Worm (Caenorhabditis elegans) whole organism, L4 larva: ENCODE measurements around the gene npax-4.

ENCODE experiments used
- Y105C5A.15 ChIP-seq: fragments of 200-800 bp; sonication (Bioruptor generic); IDR thresholded peaks from 2 replicates; pipeline ENCODE4 v1.3.6; 2022; ENCODE audit warnings: missing genetic modification characterization, missing compliant biosample characterization
- ZK337.2 ChIP-seq: fragments of 200-800 bp; sonication (Bioruptor generic); IDR thresholded peaks from 2 replicates; pipeline ENCODE4 v1.3.6; 2022; ENCODE audit warnings: missing genetic modification reagents, missing genetic modification characterization, missing compliant biosample characterization
- ZK546.5 ChIP-seq, 2 experiments: sonication (generic microtip); optimal IDR thresholded peaks; 2 replicates each; lab custom pipeline; 2017; ENCODE audit warnings: missing biosample characterization in 2 of 2, missing genetic modification characterization in 2 of 2
- ama-1 ChIP-seq: fragments of 150-350 bp; optimal IDR thresholded peaks from 2 replicates; lab custom pipeline; 2014; ENCODE audit warnings: inconsistent platforms, mixed read lengths
- fos-1 ChIP-seq: fragments of 150-350 bp; optimal IDR thresholded peaks from 2 replicates; lab custom pipeline; 2014; ENCODE audit warnings: missing biosample characterization, missing genetic modification characterization
- lin-13 ChIP-seq: fragments of 150-350 bp; optimal IDR thresholded peaks from 2 replicates; lab custom pipeline; 2014; ENCODE audit warnings: missing biosample characterization, missing genetic modification reagents, missing genetic modification characterization
- lir-3 ChIP-seq: sonication (generic microtip); optimal IDR thresholded peaks from 2 replicates; lab custom pipeline; 2016; ENCODE audit warnings: mild to moderate bottlenecking, missing genetic modification characterization, missing compliant biosample characterization
- mep-1 ChIP-seq: fragments of 150-350 bp; sonication (generic microtip); optimal IDR thresholded peaks from 3 replicates; lab custom pipeline; 2014; ENCODE audit warnings: missing biosample characterization, missing genetic modification characterization
- nhr-11 ChIP-seq: fragments of 150-350 bp; optimal IDR thresholded peaks from 2 replicates; lab custom pipeline; 2014; ENCODE audit warnings: missing biosample characterization, missing genetic modification characterization
- nhr-28 ChIP-seq: fragments of 150-350 bp; optimal IDR thresholded peaks from 2 replicates; lab custom pipeline; 2014; ENCODE audit warnings: missing biosample characterization, missing genetic modification characterization
- nhr-77 ChIP-seq: fragments of 150-350 bp; optimal IDR thresholded peaks from 2 replicates; lab custom pipeline; 2014; ENCODE audit warnings: missing biosample characterization, missing genetic modification characterization
- saeg-2 ChIP-seq: fragments of 200-800 bp; sonication (Bioruptor generic); IDR thresholded peaks from 2 replicates; pipeline ENCODE4 v1.3.6; 2022; ENCODE audit warnings: missing genetic modification reagents, missing genetic modification characterization, missing compliant biosample characterization
- spr-1 ChIP-seq: sonication (generic microtip); optimal IDR thresholded peaks from 2 replicates; lab custom pipeline; 2016; ENCODE audit warnings: mild to moderate bottlenecking, missing genetic modification characterization, missing compliant biosample characterization
- unc-39 ChIP-seq: sonication (generic microtip); optimal IDR thresholded peaks from 2 replicates; lab custom pipeline; 2017; ENCODE audit warnings: missing biosample characterization, missing genetic modification characterization

DNA sequence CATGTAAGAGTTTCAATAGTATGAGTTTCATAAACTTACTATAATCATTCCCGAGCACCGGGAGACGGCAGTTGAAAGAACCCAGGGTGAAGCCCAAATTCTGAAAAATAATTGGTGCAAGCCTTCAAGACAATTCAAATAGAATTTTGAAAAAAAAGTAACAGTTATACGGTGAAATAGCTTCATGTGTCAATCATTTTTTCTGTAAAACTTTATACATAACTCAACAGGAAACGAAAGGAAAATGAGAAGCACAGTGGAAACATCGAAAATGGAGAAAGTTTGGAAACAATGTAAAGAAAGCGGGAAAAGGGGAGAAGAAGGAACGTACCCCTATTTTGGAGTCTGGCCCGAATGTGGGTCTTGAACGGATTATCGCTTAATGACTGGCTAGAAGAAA, 6.8 kb downstream of the npax-4 start, which contains the start of gene C09G9.3:
- TF ChIP-seq lir-3 (tag; lab: Kevin White, UChicago) (no peak), ZK546.5 (tag; optimal IDR thresholded peaks at IDR 0.05; lab: Kevin White, UChicago) (no peak), ama-1 (lab: Kevin White, UChicago) (no peak), nhr-28 (no peak), Y105C5A.15 (GFP tag; lab: Robert Waterston, UW) (no peak), lin-13 (no peak), unc-39 (no peak), nhr-77 (tag; lab: Kevin White, UChicago) (no peak), nhr-11 (tag; lab: Kevin White, UChicago) (no peak), mep-1 (tag; lab: Kevin White, UChicago) (no peak), saeg-2 (GFP tag; lab: Robert Waterston, UW) (no peak), ZK337.2 (no peak), spr-1 (tag; lab: Kevin White, UChicago) (no peak), fos-1 (tag; lab: Kevin White, UChicago) (no peak)
